Fruit fly (Drosophila melanogaster): ENCODE results near the gene Gr64b.
A peak's percentile ranks its signal among the peaks of the same experiment; 100 is the strongest.

Gr64b gene

dm6 chr3L:4035499-4035898 lies 7.1 kb downstream of the Gr64b start, which contains the start of gene Gr64f:
Gene Gr64f (plus strand): TSS chr3L:4035799.
- TF ChIP-seq CG14655 (GFP tag; optimal IDR thresholded peaks at IDR 0.05) (no peak), CG32121 (GFP tag; IDR thresholded peaks at IDR 0.05) (no peak), Ets98B (GFP tag; IDR thresholded peaks at IDR 0.05) (no peak), gl (tag; optimal IDR thresholded peaks at IDR 0.05) (no peak), rn (GFP tag; IDR thresholded peaks at IDR 0.05) (no peak)

dm6 chr3L:4040247-4040925 lies 12.0 kb downstream of the Gr64b start, which contains the start of the genes CG11593 and Rcd5:
Gene CG11593 (minus strand): TSS chr3L:4040482.
Gene Rcd5 (plus strand): TSS chr3L:4040529.
- peak; percentile 8 for TF ChIP-seq CG34367 (tag; optimal IDR thresholded peaks at IDR 0.05)
- TF ChIP-seq rn (GFP tag; IDR thresholded peaks at IDR 0.05): peak; percentile 70
- TF ChIP-seq fd96Ca (GFP tag; IDR thresholded peaks at IDR 0.05): peak; percentile 77
- TF ChIP-seq CG32121 (GFP tag; IDR thresholded peaks at IDR 0.05): peak; percentile 62
- TF ChIP-seq CG10348 (GFP tag; IDR thresholded peaks at IDR 0.05): no peak
- no peak for TF ChIP-seq Pif1B (GFP tag; optimal IDR thresholded peaks at IDR 0.05)
- no peak; the same call in 1 of the 2 replicates for TF ChIP-seq Ets98B (GFP tag; IDR thresholded peaks at IDR 0.05)
- TF ChIP-seq CG17806 (tag; optimal IDR thresholded peaks at IDR 0.05): no peak
- no peak for TF ChIP-seq gl (tag; optimal IDR thresholded peaks at IDR 0.05)
- no peak for TF ChIP-seq Pif1A (GFP tag; optimal IDR thresholded peaks at IDR 0.05)
- no peak for TF ChIP-seq CG12605 (GFP tag; IDR thresholded peaks at IDR 0.05)
- peak; percentile 75 for TF ChIP-seq CG4496 (GFP tag; IDR thresholded peaks at IDR 0.05)
- TF ChIP-seq CG8301 (tag; optimal IDR thresholded peaks at IDR 0.05): no peak

DNA sequence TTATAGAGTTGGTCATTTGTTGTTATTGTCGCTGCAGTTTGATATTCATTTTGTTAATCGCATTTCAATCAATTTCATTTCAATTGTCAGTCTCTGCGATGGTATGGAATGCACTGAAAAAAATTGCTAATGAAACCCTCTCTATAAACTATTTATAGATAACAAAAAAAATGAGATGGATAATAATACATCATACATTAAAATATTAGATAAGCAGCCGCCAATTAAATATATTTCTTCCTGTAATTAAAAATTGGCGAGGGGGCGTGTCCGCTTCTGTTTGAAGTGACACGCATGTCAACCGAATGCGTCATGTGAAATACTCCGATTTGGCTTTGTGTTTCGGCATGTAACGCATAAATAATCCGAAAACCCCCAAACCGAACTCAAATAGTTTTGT lies 16.1 kb downstream of the Gr64b start:
- TF ChIP-seq Pif1A (GFP tag; optimal IDR thresholded peaks at IDR 0.05) (no peak), CG4496 (GFP tag; IDR thresholded peaks at IDR 0.05) (no peak), CG13204 (GFP tag; optimal IDR thresholded peaks at IDR 0.05) (no peak), CG10348 (GFP tag; IDR thresholded peaks at IDR 0.05) (no peak), rn (GFP tag; IDR thresholded peaks at IDR 0.05) (no peak)

DNA sequence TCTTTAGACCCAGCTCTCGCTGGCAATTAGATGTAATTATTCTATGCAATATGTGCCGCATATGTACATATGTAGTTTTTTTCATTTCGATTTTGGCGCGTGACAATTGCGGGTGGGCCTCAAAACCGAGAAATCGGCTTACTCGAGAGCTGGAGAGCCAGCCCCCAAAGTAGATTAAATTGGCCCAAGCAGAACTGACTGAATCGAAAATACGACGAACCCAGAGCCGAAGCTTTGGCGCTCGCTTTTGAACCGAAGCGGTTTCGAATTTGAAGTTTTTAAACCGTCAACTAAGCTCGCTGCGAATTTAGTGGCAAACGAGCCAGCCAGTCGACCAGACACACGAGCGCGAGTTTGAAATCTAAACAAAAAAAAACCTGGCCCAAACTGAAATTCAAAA lies 17.9 kb downstream of the Gr64b start, which contains the start of gene CG1136:
CG1136 (plus strand) TSS at position 308 of the 400 bp plus-strand sequence.
- TF ChIP-seq CG8301 (tag; optimal IDR thresholded peaks at IDR 0.05) (no peak), D1 (tag; optimal IDR thresholded peaks at IDR 0.05) (no peak), CG14655 (GFP tag; optimal IDR thresholded peaks at IDR 0.05) (no peak), CG4496 (GFP tag; IDR thresholded peaks at IDR 0.05) (no peak), gl (tag; optimal IDR thresholded peaks at IDR 0.05) (no peak), CG12605 (GFP tag; IDR thresholded peaks at IDR 0.05) (no peak), Ets98B (GFP tag; IDR thresholded peaks at IDR 0.05) (no peak), CG8159 (tag; optimal IDR thresholded peaks at IDR 0.05) (no peak), Snoo (tag; optimal IDR thresholded peaks at IDR 0.05) (no peak), CG34367 (tag; optimal IDR thresholded peaks at IDR 0.05) (no peak), CG13204 (GFP tag; optimal IDR thresholded peaks at IDR 0.05) (no peak)

DNA sequence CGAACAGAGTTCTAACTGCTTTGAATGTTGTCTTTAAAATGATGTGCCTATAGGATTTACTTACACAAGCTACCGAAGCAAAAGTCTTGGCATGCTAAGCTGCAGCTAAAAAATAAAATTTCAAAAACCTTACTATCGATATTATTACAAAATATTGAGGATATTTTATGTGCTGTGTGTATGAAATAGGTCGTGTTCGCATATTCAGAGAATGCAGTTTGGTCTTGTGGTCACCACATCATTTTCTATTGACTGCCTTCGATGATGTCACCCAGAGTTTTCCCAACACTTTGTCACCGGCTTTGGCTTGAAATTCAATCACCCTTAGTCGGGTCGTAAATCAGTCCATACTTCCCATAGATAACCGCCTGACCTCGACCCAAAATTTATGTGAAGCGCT lies 19.2 kb downstream of the Gr64b start, which contains the start of gene Dpy-30L2:
Dpy-30L2 (minus strand) TSS at position 101 of the 400 bp plus-strand sequence.
- TF ChIP-seq gl (tag; optimal IDR thresholded peaks at IDR 0.05) (no peak), Snoo (tag; optimal IDR thresholded peaks at IDR 0.05) (no peak), CG12605 (GFP tag; IDR thresholded peaks at IDR 0.05) (no peak), fd96Ca (GFP tag; IDR thresholded peaks at IDR 0.05) (no peak), CG15710 (tag; optimal IDR thresholded peaks at IDR 0.05) (no peak), CG8159 (tag; optimal IDR thresholded peaks at IDR 0.05) (no peak), CG17806 (tag; optimal IDR thresholded peaks at IDR 0.05) (no peak), Pif1A (GFP tag; optimal IDR thresholded peaks at IDR 0.05) (no peak), EcR (GFP tag; optimal IDR thresholded peaks at IDR 0.05) (no peak), CG4496 (GFP tag; IDR thresholded peaks at IDR 0.05) (no peak), CG34367 (tag; optimal IDR thresholded peaks at IDR 0.05) (no peak), D1 (tag; optimal IDR thresholded peaks at IDR 0.05) (no peak), CG10348 (GFP tag; IDR thresholded peaks at IDR 0.05) (no peak), rn (GFP tag; IDR thresholded peaks at IDR 0.05) (no peak), CG9948 (tag; optimal IDR thresholded peaks at IDR 0.05) (no peak), CG14655 (GFP tag; optimal IDR thresholded peaks at IDR 0.05) (no peak), CG32121 (GFP tag; IDR thresholded peaks at IDR 0.05) (no peak), CG13204 (GFP tag; optimal IDR thresholded peaks at IDR 0.05) (no peak), Ets98B (GFP tag; IDR thresholded peaks at IDR 0.05) (no peak), Pif1B (GFP tag; optimal IDR thresholded peaks at IDR 0.05) (no peak)

DNA sequence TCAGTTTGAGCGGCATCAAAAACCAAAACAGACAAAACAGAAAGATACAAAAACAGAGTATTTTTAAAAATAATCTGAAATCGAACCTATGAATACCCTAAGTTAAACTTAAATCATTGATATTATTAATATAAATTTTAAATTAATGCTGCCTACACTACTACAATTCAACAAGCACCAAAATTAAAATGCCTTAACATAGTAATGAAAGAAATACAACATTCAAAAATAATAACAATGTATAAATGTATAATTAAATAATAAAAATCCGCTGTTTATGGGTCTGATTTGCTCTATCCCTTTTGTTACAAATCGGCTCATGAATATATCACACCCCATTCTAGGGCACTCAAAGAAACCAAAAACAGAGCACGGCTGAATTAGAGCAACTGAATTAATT lies 20.7 kb downstream of the Gr64b start:
- TF ChIP-seq Pif1B (GFP tag; optimal IDR thresholded peaks at IDR 0.05) (no peak), EcR (GFP tag; optimal IDR thresholded peaks at IDR 0.05) (no peak), D1 (tag; optimal IDR thresholded peaks at IDR 0.05) (no peak)

- TF ChIP-seq Snoo (tag; optimal IDR thresholded peaks at IDR 0.05) (no peak), CG14655 (GFP tag; optimal IDR thresholded peaks at IDR 0.05) (no peak), fd96Ca (GFP tag; IDR thresholded peaks at IDR 0.05) (0 out of 3 replicates have a peak, but pooled peaks have one; percentile 38), Pif1A (GFP tag; optimal IDR thresholded peaks at IDR 0.05) (no peak), CG12605 (GFP tag; IDR thresholded peaks at IDR 0.05) (no peak), CG32121 (GFP tag; IDR thresholded peaks at IDR 0.05) (no peak), CG34367 (tag; optimal IDR thresholded peaks at IDR 0.05) (no peak), EcR (GFP tag; optimal IDR thresholded peaks at IDR 0.05) (no peak)
Observed at dm6 chr3L:4055438-4055962, 27.1 kb downstream of the Gr64b start.

All from whole organism, pupa.